Worm (Caenorhabditis elegans) whole organism, L3 larva: ENCODE results near the gene F56D6.6.

ENCODE experiments used
- ceh-28 ChIP-seq: fragments of 150-350 bp; optimal IDR thresholded peaks from 2 replicates; lab custom pipeline; 2014; ENCODE audit warnings: missing biosample characterization, missing genetic modification reagents, missing genetic modification characterization
- fos-1 ChIP-seq: fragments of 150-350 bp; optimal IDR thresholded peaks from 2 replicates; lab custom pipeline; 2014; ENCODE audit warnings: missing biosample characterization, missing genetic modification characterization
- nhr-43 ChIP-seq: sonication (generic microtip); optimal IDR thresholded peaks from 2 replicates; lab custom pipeline; 2016; ENCODE audit warnings: mild to moderate bottlenecking, missing genetic modification characterization, missing compliant biosample characterization; ENCODE audit not compliant: poor library complexity, severe bottlenecking

DNA sequence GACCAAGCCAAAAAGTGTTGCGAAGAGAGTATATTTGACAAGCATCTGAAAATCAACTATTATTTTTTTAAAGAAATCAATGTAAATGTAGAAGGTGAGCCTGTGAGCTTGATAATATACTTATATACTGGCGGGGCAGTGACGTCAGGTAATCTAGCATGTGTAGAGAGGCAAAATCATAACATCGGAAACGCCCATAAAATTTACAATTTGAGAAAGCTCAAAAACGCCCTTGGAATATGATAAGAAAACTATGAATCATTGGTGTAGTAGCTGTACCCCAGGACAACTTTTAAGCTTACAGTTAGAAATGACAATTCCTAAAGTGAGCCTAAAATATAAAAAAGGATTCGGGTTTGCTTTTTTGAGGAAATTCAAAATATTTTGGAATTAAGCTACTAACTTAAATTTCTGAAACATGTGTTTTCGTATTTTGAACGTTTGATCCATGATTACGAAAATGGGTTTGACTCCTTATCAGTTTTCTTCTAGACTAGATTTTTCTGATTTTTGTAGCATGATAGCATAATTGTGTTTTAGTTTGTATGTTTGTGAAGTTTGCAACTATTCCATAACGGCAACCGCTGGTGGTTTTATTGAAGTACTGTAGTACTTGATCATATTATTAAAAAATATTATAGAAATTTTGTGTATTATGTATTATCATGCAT lies 38.7 kb downstream of the F56D6.6 start, which contains the start of gene clec-174:
- TF ChIP-seq fos-1 (tag; lab: Kevin White, UChicago) (no peak), ceh-28 (tag; lab: Kevin White, UChicago) (no peak), nhr-43 (no peak)
